Worm (Caenorhabditis elegans) whole organism, early embryonic: Measurements from ENCODE around the gene T23D5.3.

ENCODE experiments used
- B0310.2 ChIP-seq: sonication (generic microtip); optimal IDR thresholded peaks from 2 replicates; lab custom pipeline; 2016; ENCODE audit warnings: mild to moderate bottlenecking, missing genetic modification characterization, missing compliant biosample characterization
- F13C5.2 ChIP-seq: sonication (generic microtip); optimal IDR thresholded peaks from 2 replicates; lab custom pipeline; 2017; ENCODE audit warnings: mild to moderate bottlenecking, missing genetic modification characterization, inconsistent platforms, missing compliant biosample characterization
- aly-1 ChIP-seq: sonication (generic microtip); optimal IDR thresholded peaks from 2 replicates; lab custom pipeline; 2016; ENCODE audit warnings: missing genetic modification characterization, missing compliant biosample characterization
- ama-1 ChIP-seq: fragments of 150-350 bp; optimal IDR thresholded peaks from 2 replicates; lab custom pipeline; 2014
- ceh-36 ChIP-seq: sonication (generic microtip); optimal IDR thresholded peaks from 2 replicates; lab custom pipeline; 2016; ENCODE audit warnings: missing genetic modification characterization, inconsistent platforms, missing compliant biosample characterization
- ets-7 ChIP-seq: sonication (generic microtip); optimal IDR thresholded peaks from 2 replicates; lab custom pipeline; 2016; ENCODE audit warnings: missing genotype, missing genetic modification characterization, missing compliant biosample characterization
- flt-1 ChIP-seq: fragments of 200-800 bp; sonication (Bioruptor generic); IDR thresholded peaks from 2 replicates; pipeline ENCODE4 v1.3.6; 2022; ENCODE audit warnings: missing genetic modification characterization, missing compliant biosample characterization
- hmbx-1 ChIP-seq: sonication (generic microtip); optimal IDR thresholded peaks from 2 replicates; lab custom pipeline; 2016; ENCODE audit warnings: mild to moderate bottlenecking, missing genetic modification characterization, missing compliant biosample characterization
- hmg-4 ChIP-seq: fragments of 200-800 bp; sonication (Bioruptor generic); optimal IDR thresholded peaks from 2 replicates; lab custom pipeline; 2018; ENCODE audit warnings: mild to moderate bottlenecking, missing genetic modification characterization, missing compliant biosample characterization
- hnd-1 ChIP-seq: sonication (generic microtip); optimal IDR thresholded peaks from 2 replicates; lab custom pipeline; 2016; ENCODE audit warnings: missing genetic modification characterization, missing compliant biosample characterization
- pes-1 ChIP-seq: fragments of 200-800 bp; sonication (Bioruptor generic); IDR thresholded peaks from 2 replicates; pipeline ENCODE4 v1.3.6; 2022; ENCODE audit warnings: missing genetic modification reagents, missing genetic modification characterization, missing compliant biosample characterization
- scrt-1 ChIP-seq: fragments of 200-800 bp; sonication (Bioruptor generic); IDR thresholded peaks from 2 replicates; pipeline ENCODE4 v1.3.6; 2022; ENCODE audit warnings: missing genetic modification characterization, missing compliant biosample characterization

ce11 chrV:15782494-15782893 lies 49.0 kb upstream of the T23D5.3 start, which contains the start of gene T26E4.3:
- no peak for TF ChIP-seq ama-1
- no peak for TF ChIP-seq aly-1 (tag; lab: Kevin White, UChicago)
- TF ChIP-seq ets-7 (tag; lab: Kevin White, UChicago): no peak
- TF ChIP-seq B0310.2 (tag; lab: Kevin White, UChicago): no peak
- no peak for TF ChIP-seq pes-1 (GFP tag; lab: Robert Waterston, UW)
- TF ChIP-seq flt-1 (GFP tag; lab: Robert Waterston, UW): no peak
- no peak for TF ChIP-seq F13C5.2 (tag; lab: Kevin White, UChicago)
- TF ChIP-seq scrt-1 (GFP tag; lab: Robert Waterston, UW): no peak
- no peak for TF ChIP-seq hmg-4 (GFP tag; lab: Kevin White, UChicago)
- TF ChIP-seq hmbx-1: no peak
- no peak for TF ChIP-seq ceh-36 (tag; lab: Kevin White, UChicago)
- TF ChIP-seq hnd-1 (tag; lab: Kevin White, UChicago): no peak
